Worm (Caenorhabditis elegans) whole organism, L4/young adult: Measurements from ENCODE around the gene pqn-96.

ENCODE experiments used
- W03F9.2 ChIP-seq: fragments of 150-350 bp; optimal IDR thresholded peaks from 2 replicates; lab custom pipeline; 2014; ENCODE audit warnings: missing biosample characterization, missing genetic modification characterization
- dao-5 ChIP-seq: sonication (generic microtip); optimal IDR thresholded peaks from 2 replicates; lab custom pipeline; 2016; ENCODE audit warnings: missing genotype, missing genetic modification characterization, moderate library complexity, missing compliant biosample characterization
- him-1 ChIP-seq: sonication (generic microtip); optimal IDR thresholded peaks from 2 replicates; lab custom pipeline; 2016; ENCODE audit warnings: missing genotype, missing genetic modification reagents, missing genetic modification characterization, missing compliant biosample characterization

ce11 chrIII:8437763-8438414 is 1.3 kb downstream of the pqn-96 start:
- TF ChIP-seq W03F9.2 (no peak), him-1 (tag; lab: Kevin White, UChicago) (no peak), dao-5 (tag; lab: Kevin White, UChicago) (no peak)
